Worm (Caenorhabditis elegans): ENCODE measurements around the gene xpo-1.

The xpo-1 gene

DNA sequence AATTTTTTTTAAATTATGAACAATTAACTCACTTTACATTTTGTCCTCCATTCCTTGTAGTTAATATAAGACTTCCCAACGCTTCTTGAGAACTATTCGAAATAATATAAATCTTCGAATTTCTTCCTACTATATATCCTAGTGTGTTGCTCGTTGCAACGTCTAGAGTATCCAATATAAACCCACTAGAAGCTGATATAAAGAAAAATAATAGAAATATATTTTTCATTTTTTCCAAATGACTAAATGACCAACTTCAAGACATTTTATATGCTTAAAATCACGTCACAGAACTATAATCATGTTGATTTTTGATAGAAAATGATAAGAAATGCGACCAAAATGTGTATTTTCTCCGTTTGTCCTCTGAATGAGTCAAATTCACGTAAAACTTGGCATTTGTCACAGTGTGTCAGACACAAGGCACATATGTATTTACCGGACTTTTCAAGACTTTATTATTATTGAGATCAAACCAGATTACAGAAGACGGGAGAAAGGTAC lies 58.2 kb downstream of the xpo-1 start, which contains the start of gene C37C3.10:
C37C3.10 (minus strand) TSS at position 51 of the 504 bp plus-strand sequence.
- TF ChIP-seq pqm-1 (tag; optimal IDR thresholded peaks at IDR 0.05) (peak; percentile 64), nhr-67 (tag; optimal IDR thresholded peaks at IDR 0.05) (no peak)

All from whole organism, L3 larva.